Fruit fly (Drosophila melanogaster): ENCODE data around the gene CG33645.

- TF ChIP-seq CG8478 (optimal IDR thresholded peaks at IDR 0.05), result no peak
- no peak for TF ChIP-seq CTCF (optimal IDR thresholded peaks at IDR 0.05)
Observed at dm6 chr2L:13547738-13548726, 15.4 kb downstream of the CG33645 start.

All from S2 (cell line).